Fruit fly (Drosophila melanogaster) whole organism, prepupa: Measurements from ENCODE around the gene srl.

ENCODE experiments used
- CG10669 ChIP-seq: fragments of 200-800 bp; sonication (Bioruptor generic); optimal IDR thresholded peaks from 3 replicates; lab custom pipeline; 2018; ENCODE audit warnings: missing biosample characterization, mild to moderate bottlenecking, missing genetic modification characterization, moderate library complexity
- CG1621 ChIP-seq: fragments of 200-800 bp; sonication (Bioruptor generic); optimal IDR thresholded peaks from 3 replicates; lab custom pipeline; 2018; ENCODE audit warnings: missing biosample characterization, mild to moderate bottlenecking, missing genetic modification characterization
- CG16779 ChIP-seq: fragments of 200-800 bp; sonication (Bioruptor generic); optimal IDR thresholded peaks from 3 replicates; lab custom pipeline; 2017; ENCODE audit warnings: missing biosample characterization, mild to moderate bottlenecking, missing genetic modification characterization
- CG6854 ChIP-seq: fragments of 200-800 bp; sonication (Bioruptor generic); optimal IDR thresholded peaks from 2 replicates; lab custom pipeline; 2017; ENCODE audit warnings: missing biosample characterization, mild to moderate bottlenecking, missing genetic modification characterization
- Gug ChIP-seq: fragments of 200-800 bp; sonication (Bioruptor generic); IDR thresholded peaks from 2 replicates; pipeline ENCODE4 v1.3.6; 2022; ENCODE audit warnings: missing biosample characterization, missing genetic modification characterization
- salr ChIP-seq, 2 experiments: fragments of 200-800 bp; sonication (Bioruptor generic); optimal IDR thresholded peaks; 3 replicates each; lab custom pipeline; 2016 to 2018; ENCODE audit warnings: missing biosample characterization in 2 of 2, missing genetic modification characterization in 2 of 2, mild to moderate bottlenecking in 1 of 2
- spab ChIP-seq: fragments of 200-800 bp; sonication (Bioruptor generic); optimal IDR thresholded peaks from 2 replicates; lab custom pipeline; 2017; ENCODE audit warnings: missing biosample characterization, mild to moderate bottlenecking, missing genetic modification characterization, missing genetic modification reagents

DNA sequence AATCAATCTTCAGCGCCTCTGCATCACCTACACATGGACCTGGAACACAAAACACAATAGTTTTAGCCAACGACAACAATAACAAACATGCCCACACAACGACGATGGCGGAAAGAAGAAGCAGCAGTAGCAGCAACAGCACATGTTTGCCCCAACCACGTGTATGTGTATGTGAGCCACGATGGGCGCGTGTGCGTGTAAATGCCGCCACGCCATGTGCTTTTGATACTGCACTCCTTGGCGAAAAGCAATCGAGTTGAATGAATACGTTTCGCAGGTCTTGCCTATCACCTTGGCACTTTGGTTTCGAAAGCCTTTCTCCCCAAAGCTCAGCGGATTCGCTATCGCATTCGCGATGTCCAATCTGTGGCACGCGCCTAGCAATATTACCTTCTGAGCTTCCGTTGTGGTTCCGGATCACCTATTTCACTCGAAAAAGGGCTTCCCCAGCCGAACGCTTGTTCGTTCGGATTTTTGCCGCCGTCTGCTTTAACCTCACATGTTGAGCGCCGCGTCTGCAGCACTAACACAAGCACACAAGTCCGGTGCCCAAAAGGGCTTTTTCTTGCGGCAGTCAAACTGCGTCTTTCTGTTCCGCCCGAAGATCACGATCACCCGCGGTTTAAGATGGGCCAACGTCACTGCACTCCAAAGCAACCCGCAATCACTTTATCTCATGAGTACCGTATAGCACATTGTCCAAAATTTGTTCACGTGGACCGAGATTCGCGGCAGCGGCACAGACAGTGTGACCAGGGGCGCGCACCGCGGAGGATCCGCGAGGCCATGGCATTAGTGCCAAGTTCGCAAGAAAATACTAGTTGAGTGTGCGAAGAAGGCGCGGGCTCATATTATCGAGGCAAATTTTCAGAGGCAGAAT, at the start of gene srl:
- TF ChIP-seq salr (GFP tag; optimal IDR thresholded peaks at IDR 0.05; lab: Kevin White, UChicago) (no peak), CG10669 (GFP tag; lab: Kevin White, UChicago) (no peak), CG16779 (tag; lab: Kevin White, UChicago) (no peak), CG6854 (GFP tag; lab: Kevin White, UChicago) (no peak), spab (GFP tag; lab: Kevin White, UChicago) (no peak), Gug (GFP tag; lab: Robert Waterston, UW) (no peak), CG1621 (tag; lab: Kevin White, UChicago) (no peak)
